Worm (Caenorhabditis elegans): Measurements from ENCODE around the gene F41F3.9.

The F41F3.9 gene

ce11 chrV:4640501-4641150, 14.6 kb upstream of the F41F3.9 start (continued):
- no peak for TF ChIP-seq gei-8 (GFP tag; optimal IDR thresholded peaks at IDR 0.05)
- no peak for TF ChIP-seq Y48G9A.11 (GFP tag; IDR thresholded peaks at IDR 0.05)
- no peak for TF ChIP-seq tra-1 (GFP tag; IDR thresholded peaks at IDR 0.05)
- TF ChIP-seq nhr-42 (GFP tag; IDR thresholded peaks at IDR 0.05): no peak
- TF ChIP-seq lin-39 (tag; optimal IDR thresholded peaks at IDR 0.05): no peak
- TF ChIP-seq duxl-1 (tag; optimal IDR thresholded peaks at IDR 0.05; ENCODE audit: poor library complexity): no peak
- no peak for TF ChIP-seq ama-1 (optimal IDR thresholded peaks at IDR 0.05)
- TF ChIP-seq dmd-8 (GFP tag; IDR thresholded peaks at IDR 0.05): no peak
- no peak for TF ChIP-seq ZK546.5 (tag; optimal IDR thresholded peaks at IDR 0.05)
- no peak for TF ChIP-seq spr-1 (tag; optimal IDR thresholded peaks at IDR 0.05)
- no peak for TF ChIP-seq sdz-12 (GFP tag; optimal IDR thresholded peaks at IDR 0.05)
- TF ChIP-seq dmd-6 (GFP tag; IDR thresholded peaks at IDR 0.05): no peak; the same call in 1 of the 2 replicates
- TF ChIP-seq hlh-11 (tag; optimal IDR thresholded peaks at IDR 0.05): peak; percentile 14
- TF ChIP-seq dmd-9 (GFP tag; IDR thresholded peaks at IDR 0.05): no peak
- no peak for TF ChIP-seq Y105C5A.15 (GFP tag; IDR thresholded peaks at IDR 0.05)
- no peak for TF ChIP-seq lin-38 (GFP tag; IDR thresholded peaks at IDR 0.05)
- TF ChIP-seq mdt-29 (GFP tag; IDR thresholded peaks at IDR 0.05): no peak
- no peak for TF ChIP-seq ceh-28 (tag; optimal IDR thresholded peaks at IDR 0.05)
- no peak for TF ChIP-seq ces-1 (GFP tag; optimal IDR thresholded peaks at IDR 0.05)
- no peak for TF ChIP-seq ZK337.2 (GFP tag; IDR thresholded peaks at IDR 0.05)
- TF ChIP-seq T20F7.1 (GFP tag; optimal IDR thresholded peaks at IDR 0.05): no peak
- no peak for TF ChIP-seq skn-1 (tag; optimal IDR thresholded peaks at IDR 0.05)

DNA sequence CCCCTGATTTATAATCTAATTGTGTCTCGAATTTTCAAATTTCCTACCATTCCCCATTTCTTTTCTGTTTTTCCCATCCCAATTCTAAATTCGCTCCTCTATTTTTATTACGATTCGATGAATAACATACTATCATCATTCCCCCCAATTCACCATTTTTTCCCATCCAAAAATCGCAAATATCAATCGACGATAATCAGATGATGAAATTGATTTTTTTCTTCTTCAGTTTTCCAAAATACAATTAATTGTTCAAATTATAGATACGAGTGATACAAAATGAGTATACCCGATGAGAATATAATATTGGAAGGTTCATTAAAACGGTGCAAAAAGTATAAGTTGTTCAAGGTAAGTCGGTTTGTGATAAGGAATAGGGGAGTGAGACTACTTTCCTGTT, 12.6 kb upstream of the F41F3.9 start, which contains the start of gene soc-1:
Gene soc-1, plus strand, starts transcription at position 262 of the 400 bp plus-strand sequence.
- TF ChIP-seq dve-1 (tag; optimal IDR thresholded peaks at IDR 0.05; ENCODE audit: insufficient read depth) (peak; percentile 8), ztf-7 (tag; optimal IDR thresholded peaks at IDR 0.05) (peak; percentile 76), spr-1 (tag; optimal IDR thresholded peaks at IDR 0.05) (no peak)

ce11 chrV:4647279-4647819, 7.9 kb upstream of the F41F3.9 start:
- TF ChIP-seq T26A8.4 (GFP tag; IDR thresholded peaks at IDR 0.05) (peak; percentile 82; the same call in 1 of the 2 replicates), ama-1 (optimal IDR thresholded peaks at IDR 0.05) (peak; percentile 91), nhr-102 (tag; optimal IDR thresholded peaks at IDR 0.05) (peak; percentile 30), snpc-1.2 (GFP tag; IDR thresholded peaks at IDR 0.05) (peak; percentile 12; the same call in 1 of the 2 replicates), nhr-10 (tag; optimal IDR thresholded peaks at IDR 0.05) (no peak), nhr-48 (tag; optimal IDR thresholded peaks at IDR 0.05) (peak; percentile 38), skn-1 (tag; optimal IDR thresholded peaks at IDR 0.05) (no peak), spr-1 (tag; optimal IDR thresholded peaks at IDR 0.05) (peak; percentile 28), aha-1 (tag) (no peak), mes-2 (tag; optimal IDR thresholded peaks at IDR 0.05; ENCODE audit: poor library complexity, severe bottlenecking) (peak; percentile 40)

DNA sequence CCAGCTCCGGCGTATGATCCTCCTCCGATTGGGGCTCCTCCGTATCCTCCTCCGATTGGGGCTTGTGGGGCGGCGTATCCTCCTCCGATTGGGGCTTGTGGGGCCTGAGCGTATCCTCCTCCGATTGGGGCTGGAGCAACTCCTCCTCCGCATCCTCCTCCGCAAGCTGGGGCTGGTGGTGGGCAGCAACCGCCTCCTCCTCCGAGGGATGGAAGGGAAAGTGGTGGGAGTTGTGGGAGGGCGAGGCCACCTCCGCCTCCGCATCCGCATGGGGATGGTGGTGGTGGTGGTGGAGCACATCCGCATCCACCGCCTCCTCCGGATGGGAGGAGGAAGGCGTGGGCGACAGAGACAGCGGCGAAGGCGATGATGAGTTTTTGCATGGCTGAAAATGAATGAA, 7.4 kb upstream of the F41F3.9 start, which contains the start of gene F41F3.3:
Gene F41F3.3, minus strand, starts transcription at position 383 of the 400 bp plus-strand sequence.
- TF ChIP-seq rbr-2 (tag; optimal IDR thresholded peaks at IDR 0.05) (no peak), lin-13 (GFP tag; optimal IDR thresholded peaks at IDR 0.05) (no peak), T26A8.4 (GFP tag; IDR thresholded peaks at IDR 0.05) (peak; percentile 74), nhr-77 (tag; optimal IDR thresholded peaks at IDR 0.05) (no peak), R02D3.7 (tag; optimal IDR thresholded peaks at IDR 0.05) (no peak), mxl-3 (GFP tag; optimal IDR thresholded peaks at IDR 0.05) (peak; percentile 12), lim-7 (GFP tag; IDR thresholded peaks at IDR 0.05) (0 out of 2 replicates have a peak, but pooled peaks have one; percentile 51), F26F4.8 (GFP tag; conservative IDR thresholded peaks at IDR 0.05) (0 out of 2 replicates have a peak, but pooled peaks have one; percentile 38), aha-1 (tag) (peak; percentile 62), nhr-48 (tag; optimal IDR thresholded peaks at IDR 0.05) (no peak), set-16 (GFP tag; IDR thresholded peaks at IDR 0.05) (peak; percentile 99), pha-4 (GFP tag; IDR thresholded peaks at IDR 0.05) (peak; percentile 38; the same call in 1 of the 2 replicates), pha-4 (tag; optimal IDR thresholded peaks at IDR 0.05) (no peak), nhr-102 (tag; optimal IDR thresholded peaks at IDR 0.05) (peak; percentile 29), egl-43 (GFP tag; IDR thresholded peaks at IDR 0.05) (peak; percentile 82), ama-1 (optimal IDR thresholded peaks at IDR 0.05) (peak; percentile 61), sdz-12 (GFP tag; optimal IDR thresholded peaks at IDR 0.05) (peak; percentile 25), ZK337.2 (GFP tag; IDR thresholded peaks at IDR 0.05) (no peak), dmd-8 (GFP tag; IDR thresholded peaks at IDR 0.05) (0 out of 2 replicates have a peak, but pooled peaks have one; percentile 32), hmg-1.1 (GFP tag; IDR thresholded peaks at IDR 0.05) (no peak), ceh-32 (tag; optimal IDR thresholded peaks at IDR 0.05; ENCODE audit: poor library complexity) (no peak)
